Fruit fly (Drosophila melanogaster): ENCODE measurements around the gene mRpL1.
A peak's percentile ranks its signal among the peaks of the same experiment; 100 is the strongest.

The mRpL1 gene

DNA sequence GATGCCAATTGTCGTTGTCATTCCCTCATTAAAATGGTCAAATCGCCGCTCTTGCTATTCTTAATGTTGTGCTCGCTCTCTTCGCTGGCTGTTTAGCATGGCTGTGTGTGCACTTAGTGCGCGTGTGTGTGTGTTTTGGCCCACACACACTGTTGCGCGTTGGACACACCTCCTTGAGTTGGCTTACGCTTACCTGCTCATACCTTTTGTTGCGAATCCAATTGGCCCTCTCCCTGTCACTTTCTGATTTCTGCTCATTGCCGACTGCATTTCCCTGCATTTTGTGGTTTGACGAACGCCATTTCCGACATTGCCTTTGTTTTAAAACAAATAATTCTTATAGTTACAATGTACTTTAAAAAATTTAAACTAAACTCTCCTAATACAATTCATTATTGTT lies 33.7 kb downstream of the mRpL1 start:
- TF ChIP-seq CG13204 (GFP tag; optimal IDR thresholded peaks at IDR 0.05) (no peak), fd96Ca (GFP tag; IDR thresholded peaks at IDR 0.05) (0 out of 3 replicates have a peak, but pooled peaks have one; percentile 28)

DNA sequence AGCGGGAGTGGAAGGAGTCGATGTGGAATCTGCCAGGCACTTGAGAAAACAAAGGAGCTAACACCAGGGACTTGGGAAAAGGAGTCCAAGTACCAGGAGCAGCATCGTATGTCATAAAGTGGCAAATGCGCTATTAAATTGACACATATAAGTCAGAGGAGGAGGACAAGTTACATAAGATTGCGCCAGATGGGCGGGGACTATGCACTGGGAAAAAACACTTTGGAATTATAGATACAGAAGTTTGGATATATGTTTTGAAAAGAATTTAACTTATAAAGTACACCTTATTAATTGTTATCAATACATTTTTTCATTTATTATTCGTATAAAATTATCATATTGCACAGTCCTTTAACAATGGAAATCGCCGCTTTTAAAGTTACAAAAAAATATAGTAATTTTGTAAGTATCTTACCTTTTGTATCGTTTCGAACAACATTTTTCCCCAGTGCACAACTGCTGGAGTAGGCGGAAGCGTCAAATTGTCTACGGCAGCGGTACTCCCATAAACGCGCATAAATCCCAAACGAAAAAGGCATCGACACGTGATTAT lies 34.9 kb downstream of the mRpL1 start:
- no peak for TF ChIP-seq Snoo (tag; optimal IDR thresholded peaks at IDR 0.05)
- no peak for TF ChIP-seq fd96Ca (GFP tag; IDR thresholded peaks at IDR 0.05)
- TF ChIP-seq CG4496 (GFP tag; IDR thresholded peaks at IDR 0.05), result no peak
- no peak for TF ChIP-seq Pif1A (GFP tag; optimal IDR thresholded peaks at IDR 0.05)
- TF ChIP-seq CG15710 (tag; optimal IDR thresholded peaks at IDR 0.05), result no peak
- TF ChIP-seq Ets98B (GFP tag; IDR thresholded peaks at IDR 0.05), result no peak
- TF ChIP-seq EcR (GFP tag; optimal IDR thresholded peaks at IDR 0.05), result no peak
- no peak for TF ChIP-seq D1 (tag; optimal IDR thresholded peaks at IDR 0.05)

dm6 chr3R:8340675-8341275 lies 39.5 kb downstream of the mRpL1 start, which contains the start of the genes COX7A and Arl2:
COX7A (minus strand) TSS chr3R:8341043.
Arl2 (plus strand) TSS chr3R:8341100.
- TF ChIP-seq EcR (GFP tag; optimal IDR thresholded peaks at IDR 0.05) (no peak), D1 (tag; optimal IDR thresholded peaks at IDR 0.05) (no peak), Pif1B (GFP tag; optimal IDR thresholded peaks at IDR 0.05) (no peak), CG14655 (GFP tag; optimal IDR thresholded peaks at IDR 0.05) (no peak), CG8159 (tag; optimal IDR thresholded peaks at IDR 0.05) (no peak), CG9948 (tag; optimal IDR thresholded peaks at IDR 0.05) (no peak), CG8301 (tag; optimal IDR thresholded peaks at IDR 0.05) (no peak), Snoo (tag; optimal IDR thresholded peaks at IDR 0.05) (no peak), CG13204 (GFP tag; optimal IDR thresholded peaks at IDR 0.05) (no peak), CG32121 (GFP tag; IDR thresholded peaks at IDR 0.05) (no peak; the same call in 1 of the 2 replicates), CG10348 (GFP tag; IDR thresholded peaks at IDR 0.05) (no peak), Ets98B (GFP tag; IDR thresholded peaks at IDR 0.05) (no peak), gl (tag; optimal IDR thresholded peaks at IDR 0.05) (no peak)

- no peak for TF ChIP-seq CG8301 (tag; optimal IDR thresholded peaks at IDR 0.05)
- TF ChIP-seq CG8159 (tag; optimal IDR thresholded peaks at IDR 0.05), result no peak
- TF ChIP-seq Snoo (tag; optimal IDR thresholded peaks at IDR 0.05), result no peak
- no peak for TF ChIP-seq CG15710 (tag; optimal IDR thresholded peaks at IDR 0.05)
- TF ChIP-seq CG17806 (tag; optimal IDR thresholded peaks at IDR 0.05), result no peak
- TF ChIP-seq CG14655 (GFP tag; optimal IDR thresholded peaks at IDR 0.05), result no peak
- TF ChIP-seq CG10348 (GFP tag; IDR thresholded peaks at IDR 0.05), result no peak
- TF ChIP-seq Ets98B (GFP tag; IDR thresholded peaks at IDR 0.05), result no peak
- no peak for TF ChIP-seq CG32121 (GFP tag; IDR thresholded peaks at IDR 0.05)
- TF ChIP-seq D1 (tag; optimal IDR thresholded peaks at IDR 0.05), result no peak
- no peak for TF ChIP-seq CG4496 (GFP tag; IDR thresholded peaks at IDR 0.05)
- TF ChIP-seq CG34367 (tag; optimal IDR thresholded peaks at IDR 0.05), result no peak
- TF ChIP-seq CG13204 (GFP tag; optimal IDR thresholded peaks at IDR 0.05), result no peak
- TF ChIP-seq CG12605 (GFP tag; IDR thresholded peaks at IDR 0.05), result no peak
- no peak for TF ChIP-seq gl (tag; optimal IDR thresholded peaks at IDR 0.05)
- no peak for TF ChIP-seq Pif1B (GFP tag; optimal IDR thresholded peaks at IDR 0.05)
- no peak for TF ChIP-seq rn (GFP tag; IDR thresholded peaks at IDR 0.05)
Measured at dm6 chr3R:8343251-8343744, 42.1 kb downstream of the mRpL1 start, which contains the start of the genes PNKP and COX7AL. PNKP (minus strand) TSS chr3R:8343516. COX7AL (plus strand) TSS chr3R:8343669.

- TF ChIP-seq Pif1B (GFP tag; optimal IDR thresholded peaks at IDR 0.05) (no peak), EcR (GFP tag; optimal IDR thresholded peaks at IDR 0.05) (no peak), Pif1A (GFP tag; optimal IDR thresholded peaks at IDR 0.05) (no peak), CG14655 (GFP tag; optimal IDR thresholded peaks at IDR 0.05) (no peak), D1 (tag; optimal IDR thresholded peaks at IDR 0.05) (no peak), CG9948 (tag; optimal IDR thresholded peaks at IDR 0.05) (no peak), rn (GFP tag; IDR thresholded peaks at IDR 0.05) (no peak), CG8301 (tag; optimal IDR thresholded peaks at IDR 0.05) (no peak), CG4496 (GFP tag; IDR thresholded peaks at IDR 0.05) (no peak), CG13204 (GFP tag; optimal IDR thresholded peaks at IDR 0.05) (no peak), CG17806 (tag; optimal IDR thresholded peaks at IDR 0.05) (no peak), Ets98B (GFP tag; IDR thresholded peaks at IDR 0.05) (no peak), CG12605 (GFP tag; IDR thresholded peaks at IDR 0.05) (no peak)
Measured at dm6 chr3R:8344174-8344573, 42.9 kb downstream of the mRpL1 start, which contains the start of gene DppIII. DppIII (plus strand) TSS chr3R:8344400.

- no peak for TF ChIP-seq Ets98B (GFP tag; IDR thresholded peaks at IDR 0.05)
- TF ChIP-seq CG17806 (tag; optimal IDR thresholded peaks at IDR 0.05), result no peak
- TF ChIP-seq D1 (tag; optimal IDR thresholded peaks at IDR 0.05), result no peak
- no peak for TF ChIP-seq CG10348 (GFP tag; IDR thresholded peaks at IDR 0.05)
- TF ChIP-seq CG34367 (tag; optimal IDR thresholded peaks at IDR 0.05), result no peak
- TF ChIP-seq gl (tag; optimal IDR thresholded peaks at IDR 0.05), result no peak
- TF ChIP-seq CG8159 (tag; optimal IDR thresholded peaks at IDR 0.05), result no peak
- TF ChIP-seq Pif1B (GFP tag; optimal IDR thresholded peaks at IDR 0.05), result no peak
- no peak for TF ChIP-seq CG14655 (GFP tag; optimal IDR thresholded peaks at IDR 0.05)
- no peak for TF ChIP-seq EcR (GFP tag; optimal IDR thresholded peaks at IDR 0.05)
- TF ChIP-seq CG9948 (tag; optimal IDR thresholded peaks at IDR 0.05), result no peak
- TF ChIP-seq CG13204 (GFP tag; optimal IDR thresholded peaks at IDR 0.05), result no peak
- TF ChIP-seq rn (GFP tag; IDR thresholded peaks at IDR 0.05), result no peak
- no peak for TF ChIP-seq CG8301 (tag; optimal IDR thresholded peaks at IDR 0.05)
- TF ChIP-seq CG12605 (GFP tag; IDR thresholded peaks at IDR 0.05), result no peak
- no peak for TF ChIP-seq CG15710 (tag; optimal IDR thresholded peaks at IDR 0.05)
- no peak for TF ChIP-seq Pif1A (GFP tag; optimal IDR thresholded peaks at IDR 0.05)
- TF ChIP-seq Snoo (tag; optimal IDR thresholded peaks at IDR 0.05), result no peak
Measured at dm6 chr3R:8347279-8347678, 46.0 kb downstream of the mRpL1 start, which contains the start of gene CG7352. CG7352 (plus strand) TSS chr3R:8347579.

All from whole organism, pupa.